Worm (Caenorhabditis elegans) whole organism, L3 larva: ENCODE data around the gene C14A6.13.

Experiments used
- R02D3.7 ChIP-seq: fragments of 150-350 bp; optimal IDR thresholded peaks from 2 replicates; lab custom pipeline; 2014; ENCODE audit warnings: missing biosample characterization, missing genetic modification characterization
- ama-1 ChIP-seq: fragments of 150-350 bp; optimal IDR thresholded peaks from 2 replicates; lab custom pipeline; 2018
- ceh-16 ChIP-seq: sonication (generic microtip); optimal IDR thresholded peaks from 2 replicates; lab custom pipeline; 2017; ENCODE audit warnings: missing biosample characterization, missing genetic modification characterization
- ceh-28 ChIP-seq: fragments of 150-350 bp; optimal IDR thresholded peaks from 2 replicates; lab custom pipeline; 2014; ENCODE audit warnings: missing biosample characterization, missing genetic modification reagents, missing genetic modification characterization
- ceh-82 ChIP-seq: fragments of 150-350 bp; optimal IDR thresholded peaks from 2 replicates; lab custom pipeline; 2014; ENCODE audit warnings: missing biosample characterization, missing genetic modification characterization
- ceh-9 ChIP-seq: sonication (generic microtip); optimal IDR thresholded peaks from 2 replicates; lab custom pipeline; 2018; ENCODE audit warnings: missing biosample characterization, missing genetic modification characterization
- egl-27 ChIP-seq: sonication (generic microtip); optimal IDR thresholded peaks from 4 replicates; lab custom pipeline; 2017; ENCODE audit warnings: missing biosample characterization, missing genetic modification reagents, missing genetic modification characterization
- elt-1 ChIP-seq: fragments of 150-350 bp; optimal IDR thresholded peaks from 2 replicates; lab custom pipeline; 2014; ENCODE audit warnings: missing biosample characterization, missing genetic modification characterization
- elt-2 ChIP-seq: sonication (generic microtip); optimal IDR thresholded peaks from 2 replicates; lab custom pipeline; 2016; ENCODE audit warnings: missing genetic modification reagents, mild to moderate bottlenecking, missing genetic modification characterization, missing compliant biosample characterization
- elt-3 ChIP-seq, 3 experiments: fragments of 150-350 bp in 1 of 3; sonication (generic microtip) in 2 of 3; optimal IDR thresholded peaks; 2 replicates in 2 of 3; 4 replicates in 1 of 3; lab custom pipeline; 2014 to 2017; ENCODE audit warnings: missing biosample characterization in 3 of 3, missing genetic modification characterization in 3 of 3
- eor-1 ChIP-seq, 2 experiments: fragments of 150-350 bp; optimal IDR thresholded peaks; 2 replicates each; lab custom pipeline; 2014 to 2018; ENCODE audit warnings: missing biosample characterization in 2 of 2, missing genetic modification characterization in 2 of 2
- fkh-10 ChIP-seq: sonication (generic microtip); optimal IDR thresholded peaks from 2 replicates; lab custom pipeline; 2017; ENCODE audit warnings: missing biosample characterization, missing genetic modification reagents, missing genetic modification characterization
- fkh-2 ChIP-seq: fragments of 150-350 bp; optimal IDR thresholded peaks from 2 replicates; lab custom pipeline; 2014; ENCODE audit warnings: missing biosample characterization, missing genetic modification reagents, missing genetic modification characterization
- fos-1 ChIP-seq: fragments of 150-350 bp; optimal IDR thresholded peaks from 2 replicates; lab custom pipeline; 2014; ENCODE audit warnings: missing biosample characterization, missing genetic modification characterization
- hmg-11 ChIP-seq: sonication (generic microtip); optimal IDR thresholded peaks from 2 replicates; lab custom pipeline; 2016; ENCODE audit warnings: missing genetic modification characterization, missing compliant biosample characterization
- jun-1 ChIP-seq: fragments of 150-350 bp; optimal IDR thresholded peaks from 2 replicates; lab custom pipeline; 2014; ENCODE audit warnings: missing biosample characterization, missing genetic modification reagents, missing genetic modification characterization
- lin-15B ChIP-seq: fragments of 150-350 bp; optimal IDR thresholded peaks from 2 replicates; lab custom pipeline; 2014; ENCODE audit warnings: missing biosample characterization, missing genetic modification characterization
- lin-39 ChIP-seq: fragments of 150-350 bp; optimal IDR thresholded peaks from 2 replicates; lab custom pipeline; 2018; ENCODE audit warnings: missing biosample characterization, missing genetic modification reagents, missing genetic modification characterization
- lsy-12 ChIP-seq: sonication (generic microtip); optimal IDR thresholded peaks from 2 replicates; lab custom pipeline; 2016; ENCODE audit warnings: mild to moderate bottlenecking, missing genetic modification characterization, missing compliant biosample characterization
- mdl-1 ChIP-seq: fragments of 150-350 bp; optimal IDR thresholded peaks from 2 replicates; lab custom pipeline; 2014; ENCODE audit warnings: missing biosample characterization, missing genetic modification characterization
- nhr-11 ChIP-seq: fragments of 150-350 bp; optimal IDR thresholded peaks from 2 replicates; lab custom pipeline; 2014; ENCODE audit warnings: missing biosample characterization, missing genetic modification characterization
- nhr-12 ChIP-seq: fragments of 150-350 bp; optimal IDR thresholded peaks from 2 replicates; lab custom pipeline; 2014; ENCODE audit warnings: missing biosample characterization, missing genetic modification characterization
- nhr-23 ChIP-seq: fragments of 150-350 bp; optimal IDR thresholded peaks from 2 replicates; lab custom pipeline; 2014; ENCODE audit warnings: missing biosample characterization, missing genetic modification reagents, missing genetic modification characterization
- nhr-237 ChIP-seq: fragments of 150-350 bp; optimal IDR thresholded peaks from 2 replicates; lab custom pipeline; 2014; ENCODE audit warnings: missing biosample characterization, missing genetic modification characterization
- nhr-25 ChIP-seq: sonication (generic microtip); optimal IDR thresholded peaks from 2 replicates; lab custom pipeline; 2017; ENCODE audit warnings: missing biosample characterization, missing genetic modification characterization
- nhr-28 ChIP-seq: fragments of 150-350 bp; optimal IDR thresholded peaks from 2 replicates; lab custom pipeline; 2014; ENCODE audit warnings: missing biosample characterization, missing genetic modification characterization
- nhr-43 ChIP-seq: sonication (generic microtip); optimal IDR thresholded peaks from 2 replicates; lab custom pipeline; 2016; ENCODE audit warnings: mild to moderate bottlenecking, missing genetic modification characterization, missing compliant biosample characterization; ENCODE audit not compliant: poor library complexity, severe bottlenecking
- nhr-76 ChIP-seq: fragments of 150-350 bp; sonication (generic microtip); optimal IDR thresholded peaks from 5 replicates; lab custom pipeline; 2014; ENCODE audit warnings: missing biosample characterization, missing genetic modification characterization
- nhr-77 ChIP-seq: fragments of 150-350 bp; optimal IDR thresholded peaks from 2 replicates; lab custom pipeline; 2014; ENCODE audit warnings: missing biosample characterization, missing genetic modification characterization
- skn-1 ChIP-seq: fragments of 150-350 bp; optimal IDR thresholded peaks from 2 replicates; lab custom pipeline; 2014; ENCODE audit warnings: missing biosample characterization, missing genetic modification characterization
- tbx-2 ChIP-seq: sonication (generic microtip); optimal IDR thresholded peaks from 2 replicates; lab custom pipeline; 2016; ENCODE audit warnings: mild to moderate bottlenecking, missing genetic modification characterization, missing compliant biosample characterization
- unc-39 ChIP-seq: sonication (generic microtip); optimal IDR thresholded peaks from 4 replicates; lab custom pipeline; 2017; ENCODE audit warnings: missing biosample characterization, missing genetic modification characterization
- unc-62 ChIP-seq: fragments of 150-350 bp; sonication (generic microtip); optimal IDR thresholded peaks from 4 replicates; lab custom pipeline; 2014; ENCODE audit warnings: missing biosample characterization, missing genetic modification reagents, missing genetic modification characterization
- zag-1 ChIP-seq: fragments of 150-350 bp; optimal IDR thresholded peaks from 2 replicates; lab custom pipeline; 2014; ENCODE audit warnings: missing biosample characterization, missing genetic modification characterization
- ztf-11 ChIP-seq: fragments of 150-350 bp; optimal IDR thresholded peaks from 2 replicates; lab custom pipeline; 2014; ENCODE audit warnings: missing biosample characterization, missing genetic modification characterization
- ztf-4 ChIP-seq: fragments of 150-350 bp; optimal IDR thresholded peaks from 2 replicates; lab custom pipeline; 2014; ENCODE audit warnings: missing biosample characterization, missing genetic modification characterization

The C14A6.13 gene

ce11 chrV:18189181-18189580 is 28.1 kb upstream of the C14A6.13 start, which contains the start of gene clec-246:
Gene clec-246, plus strand, starts transcription at chrV:18189481.
- TF ChIP-seq nhr-25 (tag; lab: Kevin White, UChicago): no peak
- TF ChIP-seq elt-1 (tag; lab: Kevin White, UChicago): no peak

- TF ChIP-seq ceh-9 (no peak), egl-27 (tag; lab: Kevin White, UChicago) (no peak), nhr-12 (tag; lab: Kevin White, UChicago) (no peak), ama-1 (no peak), elt-3 (tag; optimal IDR thresholded peaks at IDR 0.05; lab: Kevin White, UChicago) (no peak), ztf-4 (tag; lab: Kevin White, UChicago) (no peak), nhr-237 (tag; lab: Kevin White, UChicago) (no peak), zag-1 (no peak), fkh-10 (GFP tag; lab: Kevin White, UChicago) (no peak), eor-1 (tag; optimal IDR thresholded peaks at IDR 0.05; lab: Kevin White, UChicago) (no peak), fkh-2 (no peak), nhr-43 (tag; lab: Kevin White, UChicago) (no peak), unc-62 (GFP tag; lab: Kevin White, UChicago) (no peak), nhr-23 (no peak), nhr-11 (tag; lab: Kevin White, UChicago) (no peak), hmg-11 (tag; lab: Kevin White, UChicago) (no peak), nhr-76 (no peak), nhr-77 (tag; lab: Kevin White, UChicago) (no peak)
Observed at ce11 chrV:18188328-18188727, 27.2 kb upstream of the C14A6.13 start, which contains the start of gene clec-245. Gene clec-245, minus strand, starts transcription at chrV:18188428.

ce11 chrV:18184910-18185309 is 23.8 kb upstream of the C14A6.13 start, which contains the start of gene C31G12.3:
Gene C31G12.3, plus strand, starts transcription at chrV:18185210.
- TF ChIP-seq nhr-11 (tag; lab: Kevin White, UChicago) (no peak), nhr-77 (tag; lab: Kevin White, UChicago) (no peak), skn-1 (tag; lab: Kevin White, UChicago) (no peak), ceh-82 (tag; lab: Kevin White, UChicago) (no peak), elt-2 (no peak), lin-39 (tag; lab: Kevin White, UChicago) (no peak), fkh-10 (GFP tag; lab: Kevin White, UChicago) (no peak), R02D3.7 (no peak), ama-1 (no peak), eor-1 (tag; optimal IDR thresholded peaks at IDR 0.05; lab: Kevin White, UChicago) (no peak), lsy-12 (tag; lab: Kevin White, UChicago) (no peak), unc-39 (tag; lab: Kevin White, UChicago) (no peak), ceh-16 (tag; lab: Kevin White, UChicago) (no peak), ceh-28 (tag; lab: Kevin White, UChicago) (no peak), zag-1 (no peak), hmg-11 (tag; lab: Kevin White, UChicago) (no peak), lin-15B (tag; lab: Kevin White, UChicago) (no peak)

ce11 chrV:18179663-18180062 is 18.5 kb upstream of the C14A6.13 start, which contains the start of gene C31G12.1:
Gene C31G12.1, plus strand, starts transcription at chrV:18179963.
- TF ChIP-seq fkh-10 (GFP tag; lab: Kevin White, UChicago): no peak
- TF ChIP-seq R02D3.7: no peak
- TF ChIP-seq nhr-28: no peak
- TF ChIP-seq zag-1: no peak

ce11 chrV:18178659-18179058 is 17.5 kb upstream of the C14A6.13 start, which contains the start of gene C31G12.4:
Gene C31G12.4, minus strand, starts transcription at chrV:18178759.
- TF ChIP-seq tbx-2 (tag; lab: Kevin White, UChicago) (no peak), jun-1 (tag; lab: Kevin White, UChicago) (no peak), ceh-82 (tag; lab: Kevin White, UChicago) (no peak), nhr-12 (tag; lab: Kevin White, UChicago) (no peak), ama-1 (no peak), unc-62 (GFP tag; lab: Kevin White, UChicago) (no peak), egl-27 (tag; lab: Kevin White, UChicago) (no peak), elt-3 (tag; optimal IDR thresholded peaks at IDR 0.05; lab: Kevin White, UChicago) (no peak), ceh-28 (tag; lab: Kevin White, UChicago) (no peak), nhr-23 (no peak), zag-1 (no peak), nhr-237 (tag; lab: Kevin White, UChicago) (no peak), mdl-1 (no peak), ztf-11 (no peak), fkh-2 (no peak), lin-39 (tag; lab: Kevin White, UChicago) (no peak), nhr-11 (tag; lab: Kevin White, UChicago) (no peak), fos-1 (tag; lab: Kevin White, UChicago) (no peak)
- TF ChIP-seq, all 47 proteins: peak for 0
